Fruit fly (Drosophila melanogaster) whole organism, wandering third instar larva: ENCODE results near the gene bor.

Experiments
- Abd-B ChIP-seq: fragments of >200 bp; optimal IDR thresholded peaks from 2 replicates; lab custom pipeline; 2017; ENCODE audit warnings: missing biosample characterization, missing genetic modification characterization
- CG32264 ChIP-seq: fragments of 200-800 bp; sonication (Bioruptor generic); optimal IDR thresholded peaks from 2 replicates; lab custom pipeline; 2016; ENCODE audit warnings: missing biosample characterization, missing genetic modification characterization
- CG9705 ChIP-seq: fragments of 200-800 bp; sonication (Bioruptor generic); optimal IDR thresholded peaks from 2 replicates; lab custom pipeline; 2018; ENCODE audit warnings: missing biosample characterization, mild to moderate bottlenecking, missing genetic modification characterization
- CrebA ChIP-seq: fragments of 200-800 bp; sonication (Bioruptor generic); optimal IDR thresholded peaks from 2 replicates; lab custom pipeline; 2016; ENCODE audit warnings: missing biosample characterization, mild to moderate bottlenecking, missing genetic modification characterization, borderline replicate concordance
- Dfd ChIP-seq: fragments of >200 bp; optimal IDR thresholded peaks from 2 replicates; lab custom pipeline; 2017; ENCODE audit warnings: missing biosample characterization, missing genetic modification characterization
- GATAd ChIP-seq: sonication (Bioruptor generic); optimal IDR thresholded peaks from 2 replicates; lab custom pipeline; 2016; ENCODE audit warnings: missing biosample characterization, missing genetic modification characterization
- HLH106 ChIP-seq: fragments of 200-800 bp; optimal IDR thresholded peaks from 3 replicates; lab custom pipeline; 2019; ENCODE audit warnings: missing biosample characterization, mild to moderate bottlenecking, missing genetic modification characterization, moderate library complexity
- Hnf4 ChIP-seq: fragments of 200-800 bp; sonication (Bioruptor generic); optimal IDR thresholded peaks from 2 replicates; lab custom pipeline; 2016; ENCODE audit warnings: missing biosample characterization, mild to moderate bottlenecking, missing genetic modification characterization
- Hr78 ChIP-seq: fragments of >200 bp; optimal IDR thresholded peaks from 2 replicates; lab custom pipeline; 2017; ENCODE audit warnings: missing biosample characterization, missing genetic modification characterization
- Hr83 ChIP-seq: fragments of 200-300 bp; sonication (Bioruptor generic); optimal IDR thresholded peaks from 2 replicates; lab custom pipeline; 2016; ENCODE audit warnings: missing biosample characterization, mild to moderate bottlenecking, missing genetic modification characterization, moderate library complexity; ENCODE audit not compliant: poor library complexity, severe bottlenecking
- Jra ChIP-seq: sonication (Bioruptor generic); optimal IDR thresholded peaks from 2 replicates; lab custom pipeline; 2016; ENCODE audit warnings: missing biosample characterization, missing genetic modification characterization
- Myc ChIP-seq: fragments of >200 bp; optimal IDR thresholded peaks from 2 replicates; lab custom pipeline; 2017
- N ChIP-seq: fragments of >200 bp; optimal IDR thresholded peaks from 2 replicates; lab custom pipeline; 2018; ENCODE audit warnings: missing biosample characterization, missing external identifiers, missing genetic modification characterization
- OdsH ChIP-seq: fragments of 200-800 bp; sonication (Bioruptor generic); optimal IDR thresholded peaks from 2 replicates; lab custom pipeline; 2016; ENCODE audit warnings: missing biosample characterization, mild to moderate bottlenecking, missing genetic modification characterization
- Rel ChIP-seq, 2 experiments: fragments of 200-800 bp; sonication (Bioruptor generic) in 1 of 2; optimal IDR thresholded peaks; 2 replicates in 1 of 2; 3 replicates in 1 of 2; lab custom pipeline; 2016 to 2019; ENCODE audit warnings: mild to moderate bottlenecking in 2 of 2, missing biosample characterization in 2 of 2, missing genetic modification characterization in 2 of 2, moderate library complexity in 1 of 2
- Sp1 ChIP-seq: fragments of 200-800 bp; sonication (Bioruptor generic); optimal IDR thresholded peaks from 3 replicates; lab custom pipeline; 2019; ENCODE audit warnings: missing biosample characterization, mild to moderate bottlenecking, missing genetic modification characterization, moderate library complexity
- Vsx2 ChIP-seq: fragments of 200-300, 225-300 bp; sonication (Bioruptor generic); optimal IDR thresholded peaks from 2 replicates; lab custom pipeline; 2018; ENCODE audit warnings: missing biosample characterization, missing genetic modification characterization; ENCODE audit not compliant: partially characterized antibody
- br ChIP-seq: fragments of 200-800 bp; sonication (Bioruptor generic); optimal IDR thresholded peaks from 2 replicates; lab custom pipeline; 2016; ENCODE audit warnings: missing biosample characterization, missing genetic modification characterization
- brk ChIP-seq: fragments of 200-800 bp; sonication (Bioruptor generic); optimal IDR thresholded peaks from 2 replicates; lab custom pipeline; 2016; ENCODE audit warnings: missing biosample characterization, mild to moderate bottlenecking, missing genetic modification characterization
- dl ChIP-seq, 2 experiments: fragments of 175-275, 200-275 bp in 1 of 2; fragments of 200-275 bp in 1 of 2; sonication (Bioruptor generic); optimal IDR thresholded peaks; lab custom pipeline; 2018; ENCODE audit warnings: mild to moderate bottlenecking in 2 of 2, missing biosample characterization in 2 of 2, missing genetic modification characterization in 2 of 2, moderate library complexity in 2 of 2; ENCODE audit not compliant: partially characterized antibody in 2 of 2, insufficient read depth in 1 of 2
- dmrt93B ChIP-seq: fragments of 200-800 bp; sonication (Bioruptor generic); optimal IDR thresholded peaks from 2 replicates; lab custom pipeline; 2018; ENCODE audit warnings: missing biosample characterization, mild to moderate bottlenecking, missing genetic modification characterization
- dsf ChIP-seq: sonication (Bioruptor generic); optimal IDR thresholded peaks from 2 replicates; lab custom pipeline; 2016; ENCODE audit warnings: missing biosample characterization, missing genetic modification characterization, borderline replicate concordance
- ey ChIP-seq: fragments of 200-800 bp; sonication (Bioruptor generic); optimal IDR thresholded peaks from 2 replicates; lab custom pipeline; 2016; ENCODE audit warnings: missing biosample characterization, missing genetic modification characterization
- foxo ChIP-seq, 2 experiments: fragments of 200-800 bp; sonication (Bioruptor generic); optimal IDR thresholded peaks; 2 replicates in 1 of 2; 3 replicates in 1 of 2; lab custom pipeline; 2016 to 2017; ENCODE audit warnings: missing biosample characterization in 2 of 2, missing genetic modification characterization in 2 of 2
- fru ChIP-seq: fragments of 200-800 bp; sonication (Bioruptor generic); optimal IDR thresholded peaks from 3 replicates; lab custom pipeline; 2016; ENCODE audit warnings: missing biosample characterization, mild to moderate bottlenecking, missing genetic modification characterization
- h ChIP-seq: fragments of 200-800 bp; sonication (Bioruptor generic); optimal IDR thresholded peaks from 3 replicates; lab custom pipeline; 2016; ENCODE audit warnings: missing biosample characterization, mild to moderate bottlenecking, missing genetic modification characterization
- jim ChIP-seq: fragments of 175-275, 200-325 bp; sonication (Bioruptor generic); optimal IDR thresholded peaks from 2 replicates; lab custom pipeline; 2016; ENCODE audit warnings: missing biosample characterization, mild to moderate bottlenecking, missing genetic modification characterization
- lola ChIP-seq: fragments of >200 bp; optimal IDR thresholded peaks from 2 replicates; lab custom pipeline; 2017; ENCODE audit warnings: missing biosample characterization, missing genetic modification characterization
- pan ChIP-seq: fragments of >200 bp; optimal IDR thresholded peaks from 2 replicates; lab custom pipeline; 2017
- psq ChIP-seq: fragments of 200-800 bp; sonication (Bioruptor generic); optimal IDR thresholded peaks from 3 replicates; lab custom pipeline; 2017; ENCODE audit warnings: missing biosample characterization, mild to moderate bottlenecking, missing genetic modification characterization, moderate library complexity
- rgr ChIP-seq: fragments of 200-800 bp; sonication (Bioruptor generic); optimal IDR thresholded peaks from 3 replicates; lab custom pipeline; 2016; ENCODE audit warnings: missing biosample characterization, mild to moderate bottlenecking, missing genetic modification characterization
- sv ChIP-seq: fragments of 200-800 bp; sonication (Bioruptor generic); optimal IDR thresholded peaks from 3 replicates; lab custom pipeline; 2016; ENCODE audit warnings: missing biosample characterization, missing genetic modification characterization
- tai ChIP-seq: sonication (Bioruptor generic); optimal IDR thresholded peaks from 2 replicates; lab custom pipeline; 2016; ENCODE audit warnings: missing biosample characterization, missing genetic modification characterization
- usp ChIP-seq: fragments of >200 bp; optimal IDR thresholded peaks from 2 replicates; lab custom pipeline; 2017; ENCODE audit warnings: missing biosample characterization, missing genetic modification characterization
- woc ChIP-seq: sonication (Bioruptor generic); optimal IDR thresholded peaks from 2 replicates; lab custom pipeline; 2016; ENCODE audit warnings: missing biosample characterization, mild to moderate bottlenecking, missing genetic modification characterization

Gene bor

dm6 chr3R:16212859-16213708 lies 50.8 kb downstream of the bor start:
- TF ChIP-seq Hr83 (GFP tag; lab: Kevin White, UChicago) (no peak), woc (GFP tag; lab: Kevin White, UChicago) (no peak), fru (GFP tag; lab: Kevin White, UChicago) (peak; percentile 55), HLH106 (tag; lab: Kevin White, UChicago) (peak; percentile 5), dmrt93B (GFP tag; lab: Kevin White, UChicago) (peak; percentile 1), psq (GFP tag; lab: Kevin White, UChicago) (no peak), Vsx2 (GFP tag; lab: Kevin White, UChicago) (no peak), sv (GFP tag; lab: Kevin White, UChicago) (no peak), CG9705 (GFP tag; lab: Kevin White, UChicago) (no peak), pan (no peak), dl (GFP tag; optimal IDR thresholded peaks at IDR 0.05; lab: Kevin White, UChicago; ENCODE audit: insufficient read depth in 1 of 2, partially characterized antibody in 2 of 2) (no peak), Hnf4 (GFP tag; lab: Kevin White, UChicago) (no peak), dsf (GFP tag; lab: Kevin White, UChicago) (no peak), tai (GFP tag; lab: Kevin White, UChicago) (no peak), br (GFP tag; lab: Kevin White, UChicago) (peak; percentile 31), Dfd (GFP tag; lab: Kevin White, UChicago) (peak; percentile 58), ey (GFP tag; lab: Kevin White, UChicago) (peak; percentile 8), Sp1 (GFP tag; lab: Kevin White, UChicago) (peak; percentile 25), lola (no peak), CG32264 (no peak), foxo (GFP tag; optimal IDR thresholded peaks at IDR 0.05; lab: Kevin White, UChicago) (peak in 1 of 2 experiments; percentile 60), h (GFP tag; lab: Kevin White, UChicago) (peak; percentile 42), N (GFP tag; lab: Kevin White, UChicago) (no peak), CrebA (GFP tag; lab: Kevin White, UChicago) (no peak), OdsH (GFP tag; lab: Kevin White, UChicago) (no peak), Myc (no peak), GATAd (GFP tag; lab: Kevin White, UChicago) (no peak), Hr78 (GFP tag; lab: Kevin White, UChicago) (no peak), Abd-B (GFP tag; lab: Kevin White, UChicago) (no peak), Jra (GFP tag; lab: Kevin White, UChicago) (no peak)

- TF ChIP-seq fru (GFP tag; lab: Kevin White, UChicago), result peak; percentile 16
- TF ChIP-seq Sp1 (GFP tag; lab: Kevin White, UChicago), result peak; percentile 16
- peak; percentile 46 for TF ChIP-seq Jra (GFP tag; lab: Kevin White, UChicago)
- peak; percentile 29 for TF ChIP-seq woc (GFP tag; lab: Kevin White, UChicago)
- TF ChIP-seq psq (GFP tag; lab: Kevin White, UChicago), result no peak
- peak in 1 of 2 experiments; percentile 17 for TF ChIP-seq foxo (GFP tag; optimal IDR thresholded peaks at IDR 0.05; lab: Kevin White, UChicago)
- TF ChIP-seq Hnf4 (GFP tag; lab: Kevin White, UChicago), result no peak
- TF ChIP-seq usp (GFP tag; lab: Kevin White, UChicago), result no peak
- no peak for TF ChIP-seq tai (GFP tag; lab: Kevin White, UChicago)
- no peak for TF ChIP-seq Hr78 (GFP tag; lab: Kevin White, UChicago)
- no peak for TF ChIP-seq brk (GFP tag; lab: Kevin White, UChicago)
- peak; percentile 20 for TF ChIP-seq rgr (GFP tag; lab: Kevin White, UChicago)
- no peak for TF ChIP-seq N (GFP tag; lab: Kevin White, UChicago)
- TF ChIP-seq jim (GFP tag; lab: Kevin White, UChicago), result no peak
- TF ChIP-seq ey (GFP tag; lab: Kevin White, UChicago), result peak; percentile 5
- TF ChIP-seq h (GFP tag; lab: Kevin White, UChicago), result peak; percentile 39
- TF ChIP-seq Vsx2 (GFP tag; lab: Kevin White, UChicago), result peak; percentile 24
- no peak for TF ChIP-seq Myc
- peak; percentile 66 for TF ChIP-seq Rel (GFP tag; optimal IDR thresholded peaks at IDR 0.05; lab: Kevin White, UChicago)
- peak; percentile 51 for TF ChIP-seq Rel (tag; optimal IDR thresholded peaks at IDR 0.05; lab: Kevin White, UChicago)
- TF ChIP-seq sv (GFP tag; lab: Kevin White, UChicago), result no peak
- TF ChIP-seq Hr83 (GFP tag; lab: Kevin White, UChicago), result peak; percentile 5
These were observed 51.9 kb downstream of the bor start for dm6 chr3R:16211883-16212540.
